Worm (Caenorhabditis elegans): Measurements from ENCODE around the gene glb-32.

DNA sequence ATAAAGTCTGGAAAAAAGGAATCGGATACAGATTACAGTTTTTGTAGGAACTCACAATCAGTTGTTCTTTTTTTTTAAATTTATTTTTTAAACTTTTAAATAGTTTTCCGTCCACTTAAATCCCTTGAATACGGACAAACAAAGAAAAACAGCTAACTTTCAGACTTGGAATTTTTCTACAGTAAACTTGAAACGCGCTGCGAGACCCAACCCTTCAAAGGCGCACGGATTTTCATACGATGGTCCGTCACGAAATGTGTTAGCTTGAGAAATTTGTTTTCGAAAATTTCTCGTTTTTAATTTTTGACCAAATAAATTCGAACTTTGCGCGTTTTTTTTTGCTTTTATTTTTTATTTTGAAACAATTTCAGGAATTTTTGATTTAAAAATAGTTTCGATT lies 42.8 kb downstream of the glb-32 start:
- TF ChIP-seq ceh-13 (GFP tag; optimal IDR thresholded peaks at IDR 0.05) (no peak), ama-1 (optimal IDR thresholded peaks at IDR 0.05) (no peak), B0310.2 (tag; optimal IDR thresholded peaks at IDR 0.05) (no peak), pes-1 (GFP tag; IDR thresholded peaks at IDR 0.05) (no peak)
